Fruit fly (Drosophila melanogaster) whole organism, embryonic: ENCODE measurements around the gene Syx4.

ENCODE experiments used
- Antp ChIP-seq: fragments of 200-800 bp; sonication (Bioruptor generic); optimal IDR thresholded peaks from 3 replicates; lab custom pipeline; 2016; ENCODE audit warnings: missing biosample characterization, missing genetic modification characterization
- Bgb ChIP-seq: fragments of 200-800 bp; sonication (Bioruptor generic); IDR thresholded peaks from 2 replicates; pipeline ENCODE4 v1.3.6; 2022; ENCODE audit warnings: missing biosample characterization, missing genetic modification characterization; ENCODE audit not compliant: partially characterized antibody
- Blimp-1 ChIP-seq: fragments of 200-800 bp; sonication (Bioruptor generic); optimal IDR thresholded peaks from 3 replicates; lab custom pipeline; 2018; ENCODE audit warnings: missing biosample characterization, missing genetic modification characterization, mild to moderate bottlenecking, moderate library complexity, missing genetic modification reagents
- CG10959 ChIP-seq: fragments of 200-800 bp; sonication (Bioruptor generic); IDR thresholded peaks from 2 replicates; pipeline ENCODE4 v1.3.6; 2022; ENCODE audit warnings: missing biosample characterization, missing genetic modification characterization
- CG15514 ChIP-seq: fragments of 200-800 bp; sonication (Bioruptor generic); optimal IDR thresholded peaks from 3 replicates; lab custom pipeline; 2017; ENCODE audit warnings: missing biosample characterization, missing genetic modification characterization, mild to moderate bottlenecking, moderate library complexity, missing genetic modification reagents
- CG1792 ChIP-seq: fragments of 200-800 bp; sonication (Bioruptor generic); optimal IDR thresholded peaks from 2 replicates; lab custom pipeline; 2016; ENCODE audit warnings: missing biosample characterization, missing genetic modification characterization
- CG18599 ChIP-seq: fragments of 200-800 bp; sonication (Bioruptor generic); optimal IDR thresholded peaks from 3 replicates; lab custom pipeline; 2017; ENCODE audit warnings: missing biosample characterization, missing genetic modification characterization, mild to moderate bottlenecking, moderate library complexity, missing genetic modification reagents
- CG2120 ChIP-seq: fragments of 200-800 bp; sonication (Bioruptor generic); optimal IDR thresholded peaks from 3 replicates; lab custom pipeline; 2016; ENCODE audit warnings: missing biosample characterization, missing genetic modification characterization
- CG34422 ChIP-seq: fragments of 200-800 bp; sonication (Bioruptor generic); IDR thresholded peaks from 3 replicates; pipeline ENCODE4 v1.3.6; 2022; ENCODE audit warnings: missing biosample characterization, missing genetic modification characterization
- CG5180 ChIP-seq: fragments of 200-800 bp; sonication (Bioruptor generic); optimal IDR thresholded peaks from 3 replicates; lab custom pipeline; 2017; ENCODE audit warnings: missing biosample characterization, missing genetic modification characterization, mild to moderate bottlenecking, moderate library complexity, missing genetic modification reagents
- CG6272 ChIP-seq: fragments of 200-800 bp; sonication (Bioruptor generic); IDR thresholded peaks from 2 replicates; pipeline ENCODE4 v1.3.6; 2022; ENCODE audit warnings: missing biosample characterization, missing genetic modification characterization
- CG7928 ChIP-seq: fragments of 200-800 bp; sonication (Bioruptor generic); optimal IDR thresholded peaks from 2 replicates; lab custom pipeline; 2017; ENCODE audit warnings: missing biosample characterization, mild to moderate bottlenecking, missing genetic modification characterization
- CG8359 ChIP-seq: fragments of 200-800 bp; sonication (Bioruptor generic); optimal IDR thresholded peaks from 2 replicates; lab custom pipeline; 2017; ENCODE audit warnings: missing biosample characterization, mild to moderate bottlenecking, missing genetic modification characterization, borderline replicate concordance
- CG9437 ChIP-seq: fragments of 200-800 bp; sonication (Bioruptor generic); optimal IDR thresholded peaks from 2 replicates; lab custom pipeline; 2018; ENCODE audit warnings: missing biosample characterization, mild to moderate bottlenecking, missing genetic modification characterization
- D19B ChIP-seq: fragments of 200-800 bp; sonication (Bioruptor generic); optimal IDR thresholded peaks from 2 replicates; lab custom pipeline; 2017; ENCODE audit warnings: missing biosample characterization, mild to moderate bottlenecking, missing genetic modification characterization
- Dek ChIP-seq: fragments of 200-800 bp; sonication (Bioruptor generic); optimal IDR thresholded peaks from 3 replicates; lab custom pipeline; 2019; ENCODE audit warnings: missing biosample characterization, mild to moderate bottlenecking, missing genetic modification characterization, moderate library complexity
- Dp ChIP-seq: fragments of 200-800 bp; sonication (Bioruptor generic); optimal IDR thresholded peaks from 2 replicates; lab custom pipeline; 2018; ENCODE audit warnings: missing biosample characterization, mild to moderate bottlenecking, missing genetic modification characterization, moderate library complexity
- Drgx ChIP-seq: fragments of 200-800 bp; sonication (Bioruptor generic); IDR thresholded peaks from 2 replicates; pipeline ENCODE4 v1.3.6; 2022; ENCODE audit warnings: missing biosample characterization, missing genetic modification characterization
- Fer3 ChIP-seq: fragments of 200-800 bp; sonication (Bioruptor generic); optimal IDR thresholded peaks from 2 replicates; lab custom pipeline; 2018; ENCODE audit warnings: missing biosample characterization, mild to moderate bottlenecking, missing genetic modification characterization, moderate library complexity
- HHEX ChIP-seq: fragments of 200-800 bp; sonication (Bioruptor generic); optimal IDR thresholded peaks from 3 replicates; lab custom pipeline; 2017; ENCODE audit warnings: missing biosample characterization, mild to moderate bottlenecking, missing genetic modification characterization, missing genetic modification reagents
- HmgD ChIP-seq: fragments of 200-800 bp; sonication (Bioruptor generic); optimal IDR thresholded peaks from 3 replicates; lab custom pipeline; 2016; ENCODE audit warnings: missing biosample characterization, missing genetic modification characterization
- Hmx ChIP-seq: fragments of 200-800 bp; sonication (Bioruptor generic); optimal IDR thresholded peaks from 2 replicates; lab custom pipeline; 2016; ENCODE audit warnings: missing biosample characterization, missing genetic modification characterization
- Lhr ChIP-seq: fragments of 200-800 bp; sonication (Bioruptor generic); optimal IDR thresholded peaks from 3 replicates; lab custom pipeline; 2017; ENCODE audit warnings: mild to moderate bottlenecking, missing biosample characterization, missing genetic modification reagents, missing genetic modification characterization
- Side ChIP-seq: fragments of 200-800 bp; sonication (Bioruptor generic); optimal IDR thresholded peaks from 2 replicates; lab custom pipeline; 2016; ENCODE audit warnings: missing biosample characterization, missing genetic modification characterization
- Vsx1 ChIP-seq: fragments of 200-800 bp; sonication (Bioruptor generic); optimal IDR thresholded peaks from 2 replicates; lab custom pipeline; 2017; ENCODE audit warnings: missing biosample characterization, mild to moderate bottlenecking, missing genetic modification characterization, missing genetic modification reagents
- amos ChIP-seq: fragments of 200-800 bp; sonication (Bioruptor generic); IDR thresholded peaks from 2 replicates; pipeline ENCODE4 v1.3.6; 2022; ENCODE audit warnings: missing biosample characterization, missing genetic modification characterization; ENCODE audit not compliant: partially characterized antibody
- bab2 ChIP-seq: fragments of 200-800 bp; sonication (Bioruptor generic); optimal IDR thresholded peaks from 2 replicates; lab custom pipeline; 2016; ENCODE audit warnings: missing biosample characterization, missing genetic modification characterization
- bbx ChIP-seq: fragments of 200-800 bp; sonication (Bioruptor generic); IDR thresholded peaks from 2 replicates; pipeline ENCODE4 v1.3.6; 2022; ENCODE audit warnings: missing biosample characterization, missing genetic modification characterization; ENCODE audit not compliant: partially characterized antibody
- cato ChIP-seq: fragments of 200-800 bp; sonication (Bioruptor generic); optimal IDR thresholded peaks from 2 replicates; lab custom pipeline; 2016; ENCODE audit warnings: missing biosample characterization, missing genetic modification characterization, borderline replicate concordance
- chinmo ChIP-seq: fragments of 200-800 bp; sonication (Bioruptor generic); IDR thresholded peaks from 4 replicates; pipeline ENCODE4 v1.3.6; 2022; ENCODE audit warnings: missing biosample characterization, missing genetic modification characterization; ENCODE audit not compliant: partially characterized antibody
- dpn ChIP-seq, 2 experiments: fragments of 200-800 bp; sonication (Bioruptor generic); optimal IDR thresholded peaks; 3 replicates each; lab custom pipeline; 2016; ENCODE audit warnings: missing biosample characterization in 2 of 2, missing genetic modification characterization in 2 of 2
- fu2 ChIP-seq: fragments of 200-800 bp; sonication (Bioruptor generic); optimal IDR thresholded peaks from 2 replicates; lab custom pipeline; 2016; ENCODE audit warnings: missing biosample characterization, missing genetic modification characterization
- gcm ChIP-seq: fragments of 200-800 bp; sonication (Bioruptor generic); optimal IDR thresholded peaks from 2 replicates; lab custom pipeline; 2019; ENCODE audit warnings: missing biosample characterization, mild to moderate bottlenecking, missing genetic modification characterization, moderate library complexity
- gfzf ChIP-seq: fragments of 200-800 bp; sonication (Bioruptor generic); optimal IDR thresholded peaks from 2 replicates; lab custom pipeline; 2016; ENCODE audit warnings: missing biosample characterization, mild to moderate bottlenecking, missing genetic modification characterization, moderate library complexity
- grn ChIP-seq: fragments of 200-800 bp; sonication (Bioruptor generic); optimal IDR thresholded peaks from 3 replicates; lab custom pipeline; 2017; ENCODE audit warnings: missing biosample characterization, missing genetic modification characterization
- gro ChIP-seq: fragments of 200-800 bp; sonication (Bioruptor generic); optimal IDR thresholded peaks from 2 replicates; lab custom pipeline; 2016; ENCODE audit warnings: missing biosample characterization, missing genetic modification characterization
- hth ChIP-seq: fragments of >200 bp; optimal IDR thresholded peaks from 2 replicates; lab custom pipeline; 2017; ENCODE audit warnings: inconsistent platforms
- jumu ChIP-seq: fragments of 200-800 bp; sonication (Bioruptor generic); optimal IDR thresholded peaks from 3 replicates; lab custom pipeline; 2016; ENCODE audit warnings: missing biosample characterization, missing genetic modification characterization
- nerfin-2 ChIP-seq: fragments of 200-800 bp; sonication (Bioruptor generic); IDR thresholded peaks from 2 replicates; pipeline ENCODE4 v1.3.6; 2022; ENCODE audit warnings: missing biosample characterization, missing genetic modification characterization; ENCODE audit not compliant: partially characterized antibody
- odd ChIP-seq: fragments of 200-800 bp; sonication (Bioruptor generic); optimal IDR thresholded peaks from 2 replicates; lab custom pipeline; 2017; ENCODE audit warnings: missing biosample characterization, mild to moderate bottlenecking, missing genetic modification characterization
- org-1 ChIP-seq: fragments of 200-800 bp; sonication (Bioruptor generic); optimal IDR thresholded peaks from 2 replicates; lab custom pipeline; 2017; ENCODE audit warnings: missing biosample characterization, missing genetic modification characterization
- pan ChIP-seq, 4 experiments: fragments of >200 bp in 3 of 4; fragments of 200-800 bp in 1 of 4; sonication (Bioruptor generic) in 1 of 4; optimal IDR thresholded peaks in 3 of 4; IDR thresholded peaks in 1 of 4; 2 replicates each; pipeline versions ENCODE4 v1.3.6 to Lab custom; 2017 to 2022; ENCODE audit warnings: missing biosample characterization in 2 of 4, missing genetic modification characterization in 2 of 4, mixed read lengths in 1 of 4
- pho ChIP-seq: fragments of 200-800 bp; sonication (Bioruptor generic); optimal IDR thresholded peaks from 2 replicates; lab custom pipeline; 2016; ENCODE audit warnings: missing biosample characterization, missing genetic modification characterization
- pum ChIP-seq: fragments of 200-800 bp; sonication (Bioruptor generic); optimal IDR thresholded peaks from 2 replicates; lab custom pipeline; 2016; ENCODE audit warnings: missing biosample characterization, missing genetic modification characterization
- sd ChIP-seq: fragments of 200-800 bp; sonication (Bioruptor generic); optimal IDR thresholded peaks from 3 replicates; lab custom pipeline; 2018; ENCODE audit warnings: missing biosample characterization, mild to moderate bottlenecking, missing genetic modification characterization, moderate library complexity
- sqz ChIP-seq: fragments of 200-800 bp; sonication (Bioruptor generic); optimal IDR thresholded peaks from 3 replicates; lab custom pipeline; 2018; ENCODE audit warnings: missing biosample characterization, mild to moderate bottlenecking, missing genetic modification characterization
- stc ChIP-seq: fragments of 200-800 bp; sonication (Bioruptor generic); IDR thresholded peaks from 2 replicates; pipeline ENCODE4 v1.3.6; 2022; ENCODE audit warnings: missing biosample characterization, missing genetic modification characterization
- tna ChIP-seq: fragments of 200-800 bp; sonication (Bioruptor generic); IDR thresholded peaks from 2 replicates; pipeline ENCODE4 v1.3.6; 2022; ENCODE audit warnings: missing biosample characterization, missing genetic modification characterization; ENCODE audit not compliant: partially characterized antibody
- twi ChIP-seq: fragments of 200-800 bp; optimal IDR thresholded peaks from 2 replicates; lab custom pipeline; 2019; ENCODE audit warnings: missing biosample characterization, mild to moderate bottlenecking, missing genetic modification characterization, moderate library complexity
- wdn ChIP-seq: fragments of 200-800 bp; sonication (Bioruptor generic); IDR thresholded peaks from 2 replicates; pipeline ENCODE4 v1.3.6; 2022; ENCODE audit warnings: missing biosample characterization, missing genetic modification characterization

Gene Syx4

dm6 chrX:2720122-2720521 is 23.8 kb downstream of the Syx4 start, which contains the start of gene CG2701 (continued):
- no peak for TF ChIP-seq Lhr (GFP tag; lab: Kevin White, UChicago)
- peak; percentile 79 for TF ChIP-seq bbx (GFP tag; lab: Robert Waterston, UW)
- no peak for TF ChIP-seq HHEX (GFP tag; lab: Kevin White, UChicago)
- TF ChIP-seq Blimp-1 (GFP tag; lab: Kevin White, UChicago), result no peak
- TF ChIP-seq Vsx1 (GFP tag; lab: Kevin White, UChicago), result no peak
- peak; percentile 44 for TF ChIP-seq Antp (GFP tag; lab: Kevin White, UChicago)
- no peak for TF ChIP-seq CG7928 (GFP tag; lab: Kevin White, UChicago)
- TF ChIP-seq tna (GFP tag; lab: Robert Waterston, UW), result peak; percentile 65; the same call in 1 of the 2 replicates
- no peak for TF ChIP-seq CG10959
- TF ChIP-seq Hmx (GFP tag; lab: Kevin White, UChicago), result no peak
- TF ChIP-seq pum (GFP tag; lab: Kevin White, UChicago), result no peak
- TF ChIP-seq Dek (tag; lab: Kevin White, UChicago), result no peak
- TF ChIP-seq twi (tag; lab: Kevin White, UChicago), result no peak
- no peak for TF ChIP-seq sd
- no peak for TF ChIP-seq cato (GFP tag; lab: Kevin White, UChicago)
- TF ChIP-seq Drgx (GFP tag; lab: Robert Waterston, UW), result no peak
- TF ChIP-seq pho, result peak; percentile 4
- TF ChIP-seq fu2 (GFP tag; lab: Kevin White, UChicago), result peak; percentile 26
- TF ChIP-seq D19B (GFP tag; lab: Kevin White, UChicago), result no peak
- TF ChIP-seq hth (lab: Kevin White, UChicago), result no peak
- peak; percentile 96 for TF ChIP-seq CG15514 (GFP tag; lab: Kevin White, UChicago)
- TF ChIP-seq bab2 (GFP tag; lab: Kevin White, UChicago), result no peak
- no peak for TF ChIP-seq grn (GFP tag; lab: Kevin White, UChicago)
- no peak for TF ChIP-seq gro (GFP tag; lab: Kevin White, UChicago)
- peak; percentile 25 for TF ChIP-seq jumu (GFP tag; lab: Kevin White, UChicago)
- peak; percentile 32 for TF ChIP-seq gfzf (GFP tag; lab: Kevin White, UChicago)
- no peak for TF ChIP-seq sqz (GFP tag; lab: Kevin White, UChicago)
- no peak for TF ChIP-seq wdn
- TF ChIP-seq CG34422 (GFP tag; lab: Robert Waterston, UW), result no peak
- TF ChIP-seq CG6272, result no peak
- no peak for TF ChIP-seq Side
- peak; percentile 60 for TF ChIP-seq nerfin-2 (GFP tag; lab: Robert Waterston, UW)
- TF ChIP-seq amos (GFP tag; lab: Robert Waterston, UW), result peak; percentile 77
- TF ChIP-seq pan (optimal IDR thresholded peaks at IDR 0.05; lab: Kevin White, UChicago), result no peak
- no peak for TF ChIP-seq pan (GFP tag; optimal IDR thresholded peaks at IDR 0.05 in 1 of 2, IDR thresholded peaks at IDR 0.05 in 1 of 2)
- TF ChIP-seq CG5180 (GFP tag; lab: Kevin White, UChicago), result no peak
- no peak for TF ChIP-seq odd (GFP tag; lab: Kevin White, UChicago)
- no peak for TF ChIP-seq Fer3 (tag; lab: Kevin White, UChicago)
- peak; percentile 68 for TF ChIP-seq HmgD
- no peak for TF ChIP-seq CG18599 (GFP tag; lab: Kevin White, UChicago)
- TF ChIP-seq Bgb (GFP tag; lab: Robert Waterston, UW), result peak; percentile 86
- TF ChIP-seq CG9437 (GFP tag; lab: Kevin White, UChicago), result no peak
- no peak for TF ChIP-seq org-1 (GFP tag; lab: Kevin White, UChicago)
- 0 out of 4 replicates have a peak, but pooled peaks have one; percentile 67 for TF ChIP-seq chinmo (GFP tag; lab: Robert Waterston, UW)
- TF ChIP-seq gcm (GFP tag; lab: Kevin White, UChicago), result no peak
- peak; percentile 69 for TF ChIP-seq Dp (GFP tag; lab: Kevin White, UChicago)
- TF ChIP-seq CG1792 (GFP tag; lab: Kevin White, UChicago), result no peak
- peak; percentile 43 for TF ChIP-seq CG2120 (GFP tag; lab: Kevin White, UChicago)
- no peak for TF ChIP-seq CG8359
- peak; percentile 20 to 25 for TF ChIP-seq dpn (GFP tag; optimal IDR thresholded peaks at IDR 0.05; lab: Kevin White, UChicago)
- no peak for TF ChIP-seq stc (GFP tag; lab: Robert Waterston, UW)
